Worm (Caenorhabditis elegans) whole organism, young adult: ENCODE data around the gene cyp-33D1.

Source experiments
- B0019.2 ChIP-seq: fragments of 200-800 bp; sonication (Bioruptor generic); conservative IDR thresholded peaks from 2 replicates; pipeline ENCODE4 v1.3.6; 2022; ENCODE audit warnings: missing genetic modification reagents, missing genetic modification characterization, missing compliant biosample characterization
- B0261.1 ChIP-seq: sonication (generic microtip); optimal IDR thresholded peaks from 2 replicates; lab custom pipeline; 2016; ENCODE audit warnings: mild to moderate bottlenecking, missing genetic modification characterization, moderate library complexity, missing compliant biosample characterization
- D2030.7 ChIP-seq: fragments of 200-800 bp; sonication (Bioruptor generic); IDR thresholded peaks from 2 replicates; pipeline ENCODE4 v1.3.6; 2022; ENCODE audit warnings: missing genetic modification reagents, missing genetic modification characterization, missing compliant biosample characterization
- F22D6.2 ChIP-seq: sonication (generic microtip); optimal IDR thresholded peaks from 2 replicates; lab custom pipeline; 2016; ENCODE audit warnings: mild to moderate bottlenecking, missing genetic modification characterization, missing compliant biosample characterization
- F57A8.1 ChIP-seq: fragments of 200-800 bp; sonication (Bioruptor generic); optimal IDR thresholded peaks from 2 replicates; lab custom pipeline; 2018; ENCODE audit warnings: mild to moderate bottlenecking, missing genetic modification characterization, moderate library complexity, missing compliant biosample characterization
- F57C9.4 ChIP-seq: sonication (generic microtip); optimal IDR thresholded peaks from 2 replicates; lab custom pipeline; 2017; ENCODE audit warnings: mild to moderate bottlenecking, missing genetic modification characterization, missing compliant biosample characterization
- T07F8.4 ChIP-seq: sonication (generic microtip); optimal IDR thresholded peaks from 2 replicates; lab custom pipeline; 2016; ENCODE audit warnings: mild to moderate bottlenecking, missing genetic modification characterization, moderate library complexity, missing compliant biosample characterization
- T26A5.8 ChIP-seq: sonication (generic microtip); optimal IDR thresholded peaks from 2 replicates; lab custom pipeline; 2016; ENCODE audit warnings: missing genetic modification characterization, missing compliant biosample characterization
- Y53G8AR.9 ChIP-seq: fragments of 200-800 bp; sonication (Bioruptor generic); conservative IDR thresholded peaks from 2 replicates; pipeline ENCODE4 v1.3.6; 2022; ENCODE audit warnings: missing genetic modification reagents, missing genetic modification characterization, missing compliant biosample characterization
- Y56A3A.18 ChIP-seq: fragments of 200-800 bp; sonication (Bioruptor generic); IDR thresholded peaks from 2 replicates; pipeline ENCODE4 v1.3.6; 2022; ENCODE audit warnings: missing genetic modification reagents, missing genetic modification characterization, missing compliant biosample characterization
- Y67H2A.10 ChIP-seq: fragments of 200-800 bp; sonication (Bioruptor generic); conservative IDR thresholded peaks from 2 replicates; pipeline ENCODE4 v1.3.6; 2022; ENCODE audit warnings: missing genetic modification reagents, missing genetic modification characterization, missing compliant biosample characterization
- ama-1 ChIP-seq, 3 experiments: fragments of 150-350 bp in 1 of 3; sonication (generic microtip) in 2 of 3; optimal IDR thresholded peaks; 2 replicates each; lab custom pipeline; 2014 to 2018; ENCODE audit warnings: missing biosample characterization in 2 of 3, missing genetic modification characterization in 2 of 3, missing genetic modification reagents in 2 of 3
- aptf-3 ChIP-seq: fragments of 200-800 bp; sonication (Bioruptor generic); IDR thresholded peaks from 2 replicates; pipeline ENCODE4 v1.3.6; 2022; ENCODE audit warnings: missing genetic modification characterization, missing compliant biosample characterization
- atf-7 ChIP-seq: sonication (generic microtip); optimal IDR thresholded peaks from 2 replicates; lab custom pipeline; 2017; ENCODE audit warnings: mild to moderate bottlenecking, missing genetic modification characterization, missing compliant biosample characterization
- attf-5 ChIP-seq: fragments of 200-800 bp; sonication (Bioruptor generic); optimal IDR thresholded peaks from 2 replicates; lab custom pipeline; 2018; ENCODE audit warnings: mild to moderate bottlenecking, missing genetic modification characterization, missing compliant biosample characterization
- attf-6 ChIP-seq: fragments of 200-800 bp; sonication (Bioruptor generic); IDR thresholded peaks from 2 replicates; pipeline ENCODE4 v1.3.6; 2022; ENCODE audit warnings: missing genetic modification reagents, missing genetic modification characterization, missing compliant biosample characterization
- bed-1 ChIP-seq: fragments of 200-800 bp; sonication (Bioruptor generic); IDR thresholded peaks from 2 replicates; pipeline ENCODE4 v1.3.6; 2022; ENCODE audit warnings: missing genetic modification reagents, missing genetic modification characterization, missing compliant biosample characterization
- cebp-1 ChIP-seq, 2 experiments: fragments of 200-800 bp in 1 of 2; sonication (Bioruptor generic) in 1 of 2; sonication (generic microtip) in 1 of 2; IDR thresholded peaks in 1 of 2; optimal IDR thresholded peaks in 1 of 2; 2 replicates each; pipeline versions ENCODE4 v1.3.6 to Lab custom; 2017 to 2022; ENCODE audit warnings: missing compliant biosample characterization in 2 of 2, missing genetic modification characterization in 2 of 2, mild to moderate bottlenecking in 1 of 2, missing genetic modification reagents in 1 of 2, moderate library complexity in 1 of 2
- ceh-27 ChIP-seq: fragments of 200-800 bp; sonication (Bioruptor generic); optimal IDR thresholded peaks from 2 replicates; lab custom pipeline; 2018; ENCODE audit warnings: mild to moderate bottlenecking, missing genetic modification characterization, moderate library complexity, missing compliant biosample characterization
- ceh-58 ChIP-seq: fragments of 200-800 bp; sonication (Bioruptor generic); IDR thresholded peaks from 2 replicates; pipeline ENCODE4 v1.3.6; 2022; ENCODE audit warnings: missing genetic modification characterization, missing compliant biosample characterization
- die-1 ChIP-seq: sonication (generic microtip); optimal IDR thresholded peaks from 2 replicates; lab custom pipeline; 2016; ENCODE audit warnings: missing genotype, mild to moderate bottlenecking, missing genetic modification characterization, missing compliant biosample characterization
- dpl-1 ChIP-seq: fragments of 150-350 bp; optimal IDR thresholded peaks from 2 replicates; lab custom pipeline; 2014; ENCODE audit warnings: missing biosample characterization, missing genetic modification reagents, missing genetic modification characterization
- egl-44 ChIP-seq: fragments of 200-800 bp; sonication (Bioruptor generic); IDR thresholded peaks from 2 replicates; pipeline ENCODE4 v1.3.6; 2022; ENCODE audit warnings: missing genetic modification reagents, missing genetic modification characterization, missing compliant biosample characterization
- ets-4 ChIP-seq: fragments of 200-800 bp; sonication (Bioruptor generic); optimal IDR thresholded peaks from 2 replicates; lab custom pipeline; 2018; ENCODE audit warnings: mild to moderate bottlenecking, missing genetic modification characterization, missing compliant biosample characterization
- gei-17 ChIP-seq: fragments of 200-800 bp; sonication (Bioruptor generic); optimal IDR thresholded peaks from 2 replicates; lab custom pipeline; 2018; ENCODE audit warnings: mild to moderate bottlenecking, missing genetic modification characterization, missing compliant biosample characterization
- hlh-12 ChIP-seq: sonication (generic microtip); optimal IDR thresholded peaks from 2 replicates; lab custom pipeline; 2016; ENCODE audit warnings: missing genetic modification characterization, missing compliant biosample characterization
- hrde-1 ChIP-seq: sonication (generic microtip); optimal IDR thresholded peaks from 2 replicates; lab custom pipeline; 2016; ENCODE audit warnings: missing genetic modification characterization, mild to moderate bottlenecking, missing compliant biosample characterization, moderate library complexity, missing genotype, missing genetic modification reagents, borderline replicate concordance
- lag-1 ChIP-seq: fragments of 200-800 bp; sonication (Bioruptor generic); IDR thresholded peaks from 2 replicates; pipeline ENCODE4 v1.3.6; 2022; ENCODE audit warnings: missing genetic modification reagents, missing genetic modification characterization, missing compliant biosample characterization
- let-526 ChIP-seq: fragments of 200-800 bp; sonication (Bioruptor generic); IDR thresholded peaks from 2 replicates; pipeline ENCODE4 v1.3.6; 2022; ENCODE audit warnings: missing genetic modification reagents, missing genetic modification characterization, missing compliant biosample characterization
- lin-26 ChIP-seq: fragments of 200-800 bp; sonication (Bioruptor generic); IDR thresholded peaks from 2 replicates; pipeline ENCODE4 v1.3.6; 2022; ENCODE audit warnings: missing genetic modification reagents, missing genetic modification characterization, missing compliant biosample characterization
- lin-40 ChIP-seq: sonication (generic microtip); optimal IDR thresholded peaks from 2 replicates; lab custom pipeline; 2016; ENCODE audit warnings: missing genetic modification characterization, mild to moderate bottlenecking, missing compliant biosample characterization, missing genotype, missing genetic modification reagents
- nhr-80 ChIP-seq: sonication (generic microtip); optimal IDR thresholded peaks from 2 replicates; lab custom pipeline; 2016; ENCODE audit warnings: missing genetic modification characterization, missing compliant biosample characterization
- nhr-90 ChIP-seq: sonication (generic microtip); optimal IDR thresholded peaks from 2 replicates; lab custom pipeline; 2016; ENCODE audit warnings: missing genotype, mild to moderate bottlenecking, missing genetic modification characterization, missing compliant biosample characterization
- rpc-1 ChIP-seq, 2 experiments: fragments of 150-350 bp in 1 of 2; sonication (generic microtip) in 1 of 2; optimal IDR thresholded peaks; 2 replicates each; lab custom pipeline; 2014 to 2018; ENCODE audit warnings: missing biosample characterization in 1 of 2, missing genetic modification characterization in 1 of 2, missing genetic modification reagents in 1 of 2, missing genotype in 1 of 2
- snpc-1.3 ChIP-seq: sonication (generic microtip); optimal IDR thresholded peaks from 2 replicates; lab custom pipeline; 2017; ENCODE audit warnings: missing genetic modification characterization, mild to moderate bottlenecking, missing compliant biosample characterization, antibody characterized with exemption, moderate library complexity, missing genotype, missing genetic modification reagents; ENCODE audit not compliant: insufficient read depth
- somi-1 ChIP-seq: fragments of 200-800 bp; sonication (Bioruptor generic); optimal IDR thresholded peaks from 2 replicates; lab custom pipeline; 2018; ENCODE audit warnings: mild to moderate bottlenecking, missing genetic modification characterization, missing compliant biosample characterization
- tbp1 ChIP-seq: fragments of 200-800 bp; sonication (Bioruptor generic); optimal IDR thresholded peaks from 2 replicates; lab custom pipeline; 2018; ENCODE audit warnings: mild to moderate bottlenecking, missing genetic modification characterization, missing compliant biosample characterization
- ztf-26 ChIP-seq: sonication (generic microtip); optimal IDR thresholded peaks from 2 replicates; lab custom pipeline; 2017; ENCODE audit warnings: missing genetic modification characterization, missing compliant biosample characterization
- ztf-3 ChIP-seq: fragments of 200-800 bp; sonication (Bioruptor generic); optimal IDR thresholded peaks from 2 replicates; lab custom pipeline; 2018; ENCODE audit warnings: mild to moderate bottlenecking, missing genetic modification characterization, missing compliant biosample characterization

Gene cyp-33D1

DNA sequence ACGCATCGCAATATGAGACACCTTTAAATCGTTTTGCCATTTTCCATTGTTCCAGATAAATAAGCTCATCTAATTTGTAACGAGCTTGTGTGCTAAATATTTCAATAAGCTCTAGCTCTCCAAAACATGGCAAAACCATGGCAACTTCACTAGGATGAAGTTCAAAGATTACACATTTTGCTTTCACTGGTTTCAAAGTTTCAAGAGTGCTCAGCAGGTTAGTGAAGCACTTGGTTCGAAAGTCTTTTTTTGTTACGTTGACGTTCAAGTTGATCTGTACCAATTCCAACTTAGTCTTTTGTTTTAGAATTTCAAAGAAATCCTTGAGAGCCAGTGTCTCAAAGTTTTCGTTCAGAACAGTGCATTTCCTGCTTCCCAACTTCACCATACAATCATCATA is 33.3 kb downstream of the cyp-33D1 start, which contains the start of gene fbxa-18 (continued):
- TF ChIP-seq lin-40 (tag; lab: Kevin White, UChicago) (no peak), hrde-1 (tag; lab: Kevin White, UChicago) (no peak), ama-1 (optimal IDR thresholded peaks at IDR 0.05; lab: Kevin White, UChicago) (no peak), ama-1 (GFP tag; optimal IDR thresholded peaks at IDR 0.05; lab: Kevin White, UChicago) (no peak)

- no peak for TF ChIP-seq ztf-26 (tag; lab: Kevin White, UChicago)
- TF ChIP-seq B0261.1 (tag; lab: Kevin White, UChicago) = no peak
- TF ChIP-seq F57C9.4 = no peak
- TF ChIP-seq let-526 = no peak
- TF ChIP-seq attf-5 (GFP tag; lab: Kevin White, UChicago) = no peak
- no peak for TF ChIP-seq gei-17 (GFP tag; lab: Kevin White, UChicago)
- TF ChIP-seq ceh-58 = no peak
- TF ChIP-seq Y67H2A.10 (GFP tag; lab: Robert Waterston, UW) = no peak
- no peak for TF ChIP-seq Y53G8AR.9 (GFP tag; lab: Robert Waterston, UW)
- TF ChIP-seq T26A5.8 (tag; lab: Kevin White, UChicago) = no peak
These were observed 34.6 kb downstream of the cyp-33D1 start, which contains the start of gene clc-32 for ce11 chrV:16141071-16141470. Gene clc-32 (minus strand): TSS chrV:16141171.

ce11 chrV:16139529-16139928 is 36.1 kb downstream of the cyp-33D1 start, which contains the start of gene clc-11:
Gene clc-11 (minus strand): TSS chrV:16139629.
- TF ChIP-seq bed-1 (GFP tag; lab: Robert Waterston, UW) (no peak), die-1 (tag; lab: Kevin White, UChicago) (no peak), attf-6 (GFP tag; lab: Robert Waterston, UW) (no peak), hlh-12 (tag; lab: Kevin White, UChicago) (no peak), somi-1 (no peak), rpc-1 (optimal IDR thresholded peaks at IDR 0.05; lab: Kevin White, UChicago) (no peak), rpc-1 (tag; optimal IDR thresholded peaks at IDR 0.05; lab: Kevin White, UChicago) (no peak), F57A8.1 (no peak), ceh-27 (GFP tag; lab: Kevin White, UChicago) (no peak), Y56A3A.18 (GFP tag; lab: Robert Waterston, UW) (no peak), ztf-3 (GFP tag; lab: Kevin White, UChicago) (no peak), Y67H2A.10 (GFP tag; lab: Robert Waterston, UW) (no peak), nhr-90 (tag; lab: Kevin White, UChicago) (no peak), F22D6.2 (no peak), T07F8.4 (tag; lab: Kevin White, UChicago) (no peak), aptf-3 (GFP tag; lab: Robert Waterston, UW) (no peak)
- TF ChIP-seq, all 124 proteins: peak for 0

DNA sequence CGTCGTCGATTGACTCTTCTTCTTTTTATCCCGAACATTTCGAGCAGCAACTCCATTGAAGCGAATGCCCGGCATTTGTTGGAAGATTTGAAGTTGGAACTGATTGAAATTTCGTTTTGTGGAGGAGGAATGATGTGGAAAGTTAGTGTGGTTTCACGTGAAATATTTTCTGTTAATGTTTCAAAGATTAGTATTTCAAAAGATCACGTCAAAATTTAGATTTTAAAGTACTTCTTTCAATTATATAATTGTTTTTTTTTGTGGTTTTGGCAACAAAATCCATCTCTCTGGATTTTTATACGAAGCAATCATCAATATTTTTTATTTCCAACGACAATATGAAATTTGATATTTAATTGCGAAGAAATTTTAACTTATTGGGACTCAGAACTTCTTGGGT is 38.6 kb downstream of the cyp-33D1 start, which contains the start of gene F44G3.7:
F44G3.7 (minus strand) TSS at position 101 of the 400 bp plus-strand sequence.
- TF ChIP-seq egl-44 (GFP tag; lab: Robert Waterston, UW) (no peak), ets-4 (GFP tag; lab: Kevin White, UChicago) (no peak), Y53G8AR.9 (GFP tag; lab: Robert Waterston, UW) (no peak), snpc-1.3 (tag; lab: Kevin White, UChicago) (no peak), ztf-3 (GFP tag; lab: Kevin White, UChicago) (no peak), attf-5 (GFP tag; lab: Kevin White, UChicago) (no peak), D2030.7 (no peak)

- TF ChIP-seq dpl-1 (GFP tag; lab: Kevin White, UChicago) (no peak), let-526 (no peak), B0019.2 (GFP tag; lab: Robert Waterston, UW) (no peak), atf-7 (tag; lab: Kevin White, UChicago) (no peak), tbp1 (GFP tag; lab: Kevin White, UChicago) (no peak), nhr-80 (tag; lab: Kevin White, UChicago) (no peak), lin-26 (GFP tag; lab: Robert Waterston, UW) (no peak), lag-1 (no peak), cebp-1 (GFP tag; IDR thresholded peaks at IDR 0.05; lab: Robert Waterston, UW) (no peak), cebp-1 (tag; optimal IDR thresholded peaks at IDR 0.05; lab: Kevin White, UChicago) (no peak), lin-40 (tag; lab: Kevin White, UChicago) (no peak)
These were observed 43.0 kb downstream of the cyp-33D1 start, which contains the start of gene fbxa-144 for ce11 chrV:16132705-16133104. Gene fbxa-144 (minus strand): TSS chrV:16132805.
